Worm (Caenorhabditis elegans): Measurements from ENCODE around the gene F53G2.12.

The F53G2.12 gene

ce11 chrII:2445164-2445563 lies 33.7 kb downstream of the F53G2.12 start:
- TF ChIP-seq ceh-34 (tag; optimal IDR thresholded peaks at IDR 0.05) = no peak
- no peak for TF ChIP-seq pqm-1 (tag; optimal IDR thresholded peaks at IDR 0.05)

- TF ChIP-seq Y22D7AL.16 (tag; optimal IDR thresholded peaks at IDR 0.05) (no peak), pha-4 (tag; optimal IDR thresholded peaks at IDR 0.05) (no peak)
Measured at ce11 chrII:2442979-2443378, 35.9 kb downstream of the F53G2.12 start, which contains the start of gene vab-19. TSS of gene vab-19 (plus strand) at chrII:2443279.

ce11 chrII:2442243-2442642 lies 36.6 kb downstream of the F53G2.12 start:
- TF ChIP-seq lim-6 (tag; optimal IDR thresholded peaks at IDR 0.05) (no peak), hlh-8 (tag; optimal IDR thresholded peaks at IDR 0.05) (no peak), pat-9 (tag; optimal IDR thresholded peaks at IDR 0.05) (no peak), ceh-2 (tag; optimal IDR thresholded peaks at IDR 0.05) (no peak), T23F11.4 (GFP tag; optimal IDR thresholded peaks at IDR 0.05) (no peak), ceh-6 (GFP tag; optimal IDR thresholded peaks at IDR 0.05) (no peak), fkh-10 (GFP tag; optimal IDR thresholded peaks at IDR 0.05) (no peak), sox-4 (tag; optimal IDR thresholded peaks at IDR 0.05) (no peak), tbx-7 (tag; optimal IDR thresholded peaks at IDR 0.05) (no peak), lin-11 (tag; optimal IDR thresholded peaks at IDR 0.05) (no peak), ceh-19 (GFP tag; optimal IDR thresholded peaks at IDR 0.05) (no peak), ama-1 (optimal IDR thresholded peaks at IDR 0.05) (no peak), nfya-1 (tag; optimal IDR thresholded peaks at IDR 0.05) (no peak), C38D4.7 (GFP tag; optimal IDR thresholded peaks at IDR 0.05) (no peak), pax-1 (tag; optimal IDR thresholded peaks at IDR 0.05) (no peak), ttx-3 (tag; optimal IDR thresholded peaks at IDR 0.05) (no peak), pha-4 (tag; optimal IDR thresholded peaks at IDR 0.05) (no peak), ceh-24 (tag; optimal IDR thresholded peaks at IDR 0.05) (no peak)

- TF ChIP-seq sox-4 (tag; optimal IDR thresholded peaks at IDR 0.05) (no peak), unc-42 (tag; optimal IDR thresholded peaks at IDR 0.05) (no peak), ceh-34 (tag; optimal IDR thresholded peaks at IDR 0.05) (no peak), hlh-15 (tag; optimal IDR thresholded peaks at IDR 0.05) (no peak), mec-3 (tag; optimal IDR thresholded peaks at IDR 0.05; ENCODE audit: borderline replicate concordance) (no peak), dve-1 (tag; optimal IDR thresholded peaks at IDR 0.05) (no peak), ceh-19 (GFP tag; optimal IDR thresholded peaks at IDR 0.05) (no peak), fkh-10 (GFP tag; optimal IDR thresholded peaks at IDR 0.05) (no peak), Y22D7AL.16 (tag; optimal IDR thresholded peaks at IDR 0.05) (no peak), ama-1 (optimal IDR thresholded peaks at IDR 0.05) (no peak), rnt-1 (tag; optimal IDR thresholded peaks at IDR 0.05) (no peak)
Measured at ce11 chrII:2440312-2440711, 38.6 kb downstream of the F53G2.12 start.

- TF ChIP-seq ama-1 (optimal IDR thresholded peaks at IDR 0.05) (no peak), C08G9.2 (tag; optimal IDR thresholded peaks at IDR 0.05) (no peak), rnt-1 (tag; optimal IDR thresholded peaks at IDR 0.05) (no peak), hlh-30 (tag; optimal IDR thresholded peaks at IDR 0.05; ENCODE audit: insufficient read depth) (no peak), unc-3 (GFP tag; conservative IDR thresholded peaks at IDR 0.05) (no peak), unc-3 (tag; optimal IDR thresholded peaks at IDR 0.05) (no peak), elt-2 (tag; optimal IDR thresholded peaks at IDR 0.05) (no peak), fax-1 (tag; optimal IDR thresholded peaks at IDR 0.05) (no peak), odd-2 (tag; optimal IDR thresholded peaks at IDR 0.05) (no peak), F13H6.1 (tag; optimal IDR thresholded peaks at IDR 0.05) (no peak), ceh-34 (tag; optimal IDR thresholded peaks at IDR 0.05) (no peak), ets-4 (tag; optimal IDR thresholded peaks at IDR 0.05) (no peak), pros-1 (tag; optimal IDR thresholded peaks at IDR 0.05) (no peak), C38D4.7 (GFP tag; optimal IDR thresholded peaks at IDR 0.05) (no peak), nhr-11 (tag; optimal IDR thresholded peaks at IDR 0.05) (no peak), hlh-15 (tag; optimal IDR thresholded peaks at IDR 0.05) (no peak)
Measured at ce11 chrII:2438944-2439343, 39.9 kb downstream of the F53G2.12 start.

All from whole organism, late embryonic.